Fruit fly (Drosophila melanogaster) Kc167 (cell line): ENCODE results near the gene Cyp4g1.

Experiments
- Myc ChIP-seq: fragments of >200 bp; optimal IDR thresholded peaks from 2 replicates; lab custom pipeline; 2017; ENCODE audit warnings: missing external identifiers
- Sin3A ChIP-seq: fragments of >200 bp; optimal IDR thresholded peaks from 2 replicates; lab custom pipeline; 2018; ENCODE audit warnings: missing external identifiers
- h ChIP-seq: fragments of >200 bp; optimal IDR thresholded peaks from 3 replicates; lab custom pipeline; 2018; ENCODE audit warnings: missing external identifiers

DNA sequence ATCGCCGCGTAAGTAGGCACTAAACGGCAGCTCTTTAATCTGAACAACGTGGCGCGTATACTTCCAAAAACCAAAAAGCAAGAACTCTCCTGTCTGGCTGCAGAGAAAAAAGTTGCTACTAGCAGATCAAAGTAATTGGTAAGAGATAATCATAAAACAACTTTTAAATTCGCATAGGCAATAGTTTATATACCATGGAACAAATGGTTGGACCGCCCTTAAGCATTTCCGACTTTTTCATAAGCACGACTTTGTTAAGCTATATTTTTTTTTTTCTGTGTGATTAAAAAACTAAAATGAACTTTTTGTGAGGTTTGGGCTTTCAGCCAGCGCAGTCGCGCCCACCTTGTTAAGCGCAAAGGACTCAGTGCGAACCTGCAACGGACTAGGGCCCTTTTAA lies 43.6 kb downstream of the Cyp4g1 start:
- TF ChIP-seq h (lab: Kevin White, UChicago) (no peak), Sin3A (no peak), Myc (lab: Kevin White, UChicago) (no peak)
